Worm (Caenorhabditis elegans): ENCODE data around the gene C17G1.14.
A peak's percentile ranks its signal among the peaks of the same experiment; 100 is the strongest.

Gene C17G1.14

DNA sequence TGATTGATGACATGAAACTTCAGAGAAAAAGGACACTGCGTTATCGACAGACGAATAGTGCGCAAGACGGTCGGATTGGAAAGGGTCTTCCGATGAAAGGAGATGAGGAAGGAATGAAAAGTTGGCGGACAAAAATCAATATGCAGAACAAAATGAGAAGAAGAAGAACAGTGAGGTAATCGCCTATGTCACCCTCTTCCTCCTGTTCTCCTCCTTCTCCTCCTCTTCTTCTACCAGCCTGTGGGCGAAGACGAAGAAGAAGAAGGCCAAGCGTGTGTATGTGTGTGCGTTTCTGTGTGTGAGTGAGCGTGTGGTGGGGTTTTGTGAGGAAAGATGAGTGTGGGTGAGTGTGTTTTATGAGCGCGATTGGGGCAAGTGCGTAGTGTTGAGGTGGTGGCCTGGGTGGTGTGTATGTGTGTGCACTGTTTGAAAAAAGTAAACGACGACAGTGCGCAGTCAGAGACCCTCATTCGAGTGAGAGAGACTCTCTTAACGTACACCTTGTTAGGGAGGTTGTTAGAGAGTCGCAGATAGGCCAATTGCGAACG lies 6.3 kb upstream of the C17G1.14 start, which contains the start of gene tsp-21 (continued):
- peak; percentile 79 for TF ChIP-seq nhr-2 (tag; optimal IDR thresholded peaks at IDR 0.05)
- peak; percentile 88 for TF ChIP-seq pha-4 (tag; optimal IDR thresholded peaks at IDR 0.05)
- TF ChIP-seq ztf-11 (tag; optimal IDR thresholded peaks at IDR 0.05), result peak; percentile 38

DNA sequence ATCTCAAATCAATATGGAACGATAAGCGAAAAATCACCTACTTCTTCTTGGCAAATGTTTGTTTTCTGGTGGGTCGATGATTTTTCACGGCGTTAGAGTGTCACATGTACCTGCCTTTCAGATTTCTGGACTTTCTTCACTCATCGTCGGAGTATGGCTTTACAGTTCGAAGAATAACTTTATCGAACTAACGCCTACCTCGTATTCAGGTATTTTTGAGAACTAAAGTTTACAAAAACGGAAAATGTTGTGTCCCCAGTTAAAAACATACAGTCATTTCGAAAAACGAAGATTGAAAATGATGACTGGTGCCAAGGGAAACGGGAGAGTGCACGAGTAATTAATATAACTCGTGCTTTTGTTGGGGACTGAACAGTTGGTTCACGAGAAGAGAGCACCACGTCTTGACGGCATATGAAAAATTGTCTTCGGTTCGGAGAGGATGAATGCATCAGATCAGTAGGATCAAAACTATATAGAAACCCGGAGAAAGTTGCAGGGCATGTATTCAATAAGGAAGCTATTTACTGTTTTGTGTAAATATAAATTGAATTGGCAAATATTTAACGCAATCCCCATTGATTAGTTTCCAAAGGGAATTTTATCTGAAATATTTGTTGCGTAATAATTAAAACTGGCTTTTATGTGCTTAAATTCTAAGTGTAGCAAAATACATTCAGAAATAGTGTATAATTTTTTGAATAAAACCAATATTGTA lies 5.2 kb upstream of the C17G1.14 start:
- TF ChIP-seq mab-5 (tag; optimal IDR thresholded peaks at IDR 0.05), result no peak
- no peak for TF ChIP-seq drap-1 (GFP tag; optimal IDR thresholded peaks at IDR 0.05)
- no peak for TF ChIP-seq nhr-2 (tag; optimal IDR thresholded peaks at IDR 0.05)
- TF ChIP-seq unc-62 (GFP tag; optimal IDR thresholded peaks at IDR 0.05), result no peak
- TF ChIP-seq cnd-1 (tag; optimal IDR thresholded peaks at IDR 0.05), result peak; percentile 47
- TF ChIP-seq zip-8 (tag; optimal IDR thresholded peaks at IDR 0.05), result peak; percentile 94
- peak; percentile 92 for TF ChIP-seq hlh-1 (tag; optimal IDR thresholded peaks at IDR 0.05)

DNA sequence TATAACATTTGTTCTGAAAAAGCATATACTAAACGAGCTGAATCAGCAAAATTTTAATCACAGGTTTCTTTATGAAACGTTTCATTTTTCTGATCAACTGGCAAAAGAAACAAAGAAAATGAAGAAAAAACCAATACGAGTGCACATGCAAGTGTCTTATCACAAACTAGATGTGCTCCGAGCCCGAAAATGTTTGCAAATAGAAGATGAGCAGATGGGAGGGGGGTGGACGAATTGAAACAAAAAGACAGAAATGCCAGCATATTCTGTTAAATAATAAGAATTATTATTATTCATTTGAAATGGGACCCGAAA lies 4.6 kb upstream of the C17G1.14 start:
- TF ChIP-seq tbx-8 (GFP tag; optimal IDR thresholded peaks at IDR 0.05), result no peak
- TF ChIP-seq lin-13 (tag; optimal IDR thresholded peaks at IDR 0.05), result no peak
- no peak for TF ChIP-seq mep-1 (tag; optimal IDR thresholded peaks at IDR 0.05)
- TF ChIP-seq nhr-12 (tag; optimal IDR thresholded peaks at IDR 0.05), result no peak
- TF ChIP-seq hlh-1 (tag; optimal IDR thresholded peaks at IDR 0.05), result no peak
- no peak for TF ChIP-seq flh-1 (GFP tag; optimal IDR thresholded peaks at IDR 0.05)
- no peak for TF ChIP-seq blmp-1 (tag; optimal IDR thresholded peaks at IDR 0.05)
- TF ChIP-seq unc-120 (tag; optimal IDR thresholded peaks at IDR 0.05; ENCODE audit: poor library complexity, severe bottlenecking), result no peak
- TF ChIP-seq lsy-2 (tag; optimal IDR thresholded peaks at IDR 0.05), result no peak
- TF ChIP-seq ztf-11 (tag; optimal IDR thresholded peaks at IDR 0.05), result no peak
- no peak for TF ChIP-seq nhr-237 (tag; optimal IDR thresholded peaks at IDR 0.05)
- TF ChIP-seq cnd-1 (tag; optimal IDR thresholded peaks at IDR 0.05), result no peak
- TF ChIP-seq pha-4 (tag; optimal IDR thresholded peaks at IDR 0.05), result no peak
- no peak for TF ChIP-seq ces-1 (GFP tag; optimal IDR thresholded peaks at IDR 0.05)
- no peak for TF ChIP-seq nhr-2 (tag; optimal IDR thresholded peaks at IDR 0.05)

DNA sequence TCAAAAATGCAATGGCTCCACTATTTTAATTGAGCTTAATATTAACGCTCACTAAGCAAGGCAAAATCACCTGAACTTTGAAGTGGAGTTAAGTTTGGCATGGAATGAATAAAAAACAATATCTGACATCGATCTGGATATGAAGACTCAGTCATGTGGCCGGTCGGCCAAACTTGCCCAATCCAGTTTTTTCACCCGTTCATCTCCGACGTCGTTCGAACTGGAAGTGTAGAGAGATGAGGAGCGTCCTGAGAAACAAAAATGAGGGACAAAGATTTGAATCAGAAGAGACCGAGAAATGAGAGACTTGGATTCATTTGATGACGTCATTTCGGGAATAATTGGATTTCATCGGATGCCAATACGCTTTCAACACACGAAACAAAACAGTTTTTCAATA lies 522 bp upstream of the C17G1.14 start:
- TF ChIP-seq lin-32 (GFP tag; optimal IDR thresholded peaks at IDR 0.05), result no peak
- TF ChIP-seq zip-8 (tag; optimal IDR thresholded peaks at IDR 0.05), result peak; percentile 20

DNA sequence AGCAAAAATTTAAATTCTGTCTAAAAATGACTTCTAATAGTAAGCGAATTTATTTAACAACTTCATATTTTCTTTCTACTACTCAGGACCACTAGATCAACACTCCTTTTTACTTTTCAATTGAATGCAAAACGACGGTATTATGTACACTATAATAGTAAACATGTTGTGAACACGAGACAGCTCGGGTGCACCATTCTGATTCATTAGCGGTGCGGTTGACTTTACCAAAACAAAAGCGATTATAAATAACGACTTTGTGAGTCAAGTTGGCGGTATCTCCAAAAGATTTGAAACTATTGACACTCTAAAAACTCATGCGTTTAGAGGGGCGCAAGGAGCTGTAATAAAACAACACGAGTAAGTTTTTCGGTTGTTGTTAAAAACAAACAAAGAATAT lies 1.9 kb downstream of the C17G1.14 start:
- TF ChIP-seq zip-8 (tag; optimal IDR thresholded peaks at IDR 0.05) (no peak), sptf-1 (tag; optimal IDR thresholded peaks at IDR 0.05) (no peak), mab-5 (tag; optimal IDR thresholded peaks at IDR 0.05) (no peak), cnd-1 (tag; optimal IDR thresholded peaks at IDR 0.05) (no peak), elt-1 (tag; optimal IDR thresholded peaks at IDR 0.05; ENCODE audit: borderline replicate concordance, insufficient read depth) (no peak), pha-4 (tag; optimal IDR thresholded peaks at IDR 0.05) (no peak), bed-3 (GFP tag; optimal IDR thresholded peaks at IDR 0.05) (no peak), ceh-83 (GFP tag; optimal IDR thresholded peaks at IDR 0.05) (no peak), drap-1 (GFP tag; optimal IDR thresholded peaks at IDR 0.05) (no peak), ham-2 (GFP tag; optimal IDR thresholded peaks at IDR 0.05) (no peak), elt-3 (tag; optimal IDR thresholded peaks at IDR 0.05) (no peak), snpc-4 (tag; optimal IDR thresholded peaks at IDR 0.05) (no peak), unc-39 (tag; optimal IDR thresholded peaks at IDR 0.05) (no peak), flh-1 (GFP tag; optimal IDR thresholded peaks at IDR 0.05) (no peak), nhr-237 (tag; optimal IDR thresholded peaks at IDR 0.05) (no peak), mep-1 (tag; optimal IDR thresholded peaks at IDR 0.05) (no peak), M03D4.4 (tag; optimal IDR thresholded peaks at IDR 0.05) (no peak)

DNA sequence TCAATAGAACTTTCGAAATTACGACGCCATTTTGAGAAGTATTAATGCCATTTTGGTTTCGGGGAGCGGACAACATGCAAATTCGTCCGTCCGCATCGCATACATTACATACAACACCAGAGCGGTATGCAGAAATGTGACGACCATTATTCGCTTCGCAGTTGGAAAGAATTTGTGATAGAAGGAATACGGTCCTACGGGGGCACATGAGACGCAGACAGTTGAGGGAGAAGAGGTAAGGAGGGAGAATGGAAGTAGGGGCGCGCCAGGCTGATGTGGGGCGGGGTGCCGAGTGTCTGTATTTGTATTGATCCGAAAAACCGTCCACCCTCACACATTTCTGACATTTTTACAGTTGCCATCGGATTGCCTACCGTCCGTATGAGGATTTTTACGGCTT lies 2.8 kb downstream of the C17G1.14 start:
- TF ChIP-seq ztf-11 (tag; optimal IDR thresholded peaks at IDR 0.05), result no peak
- no peak for TF ChIP-seq ceh-83 (GFP tag; optimal IDR thresholded peaks at IDR 0.05)
- no peak for TF ChIP-seq tbx-8 (GFP tag; optimal IDR thresholded peaks at IDR 0.05)
- no peak for TF ChIP-seq flh-1 (GFP tag; optimal IDR thresholded peaks at IDR 0.05)
- TF ChIP-seq ces-1 (GFP tag; optimal IDR thresholded peaks at IDR 0.05), result no peak
- TF ChIP-seq unc-62 (GFP tag; optimal IDR thresholded peaks at IDR 0.05), result no peak
- TF ChIP-seq cnd-1 (tag; optimal IDR thresholded peaks at IDR 0.05), result no peak
- no peak for TF ChIP-seq nhr-28 (tag; optimal IDR thresholded peaks at IDR 0.05)
- no peak for TF ChIP-seq ceh-43 (GFP tag; optimal IDR thresholded peaks at IDR 0.05)
- no peak for TF ChIP-seq elt-1 (tag; optimal IDR thresholded peaks at IDR 0.05; ENCODE audit: borderline replicate concordance, insufficient read depth)
- no peak for TF ChIP-seq nhr-12 (tag; optimal IDR thresholded peaks at IDR 0.05)
- no peak for TF ChIP-seq unc-39 (tag; optimal IDR thresholded peaks at IDR 0.05)
